Worm (Caenorhabditis elegans): ENCODE results near the gene F08F8.6.

ce11 chrIII:7298045-7298444 lies 45.4 kb upstream of the F08F8.6 start:
- TF ChIP-seq ama-1 (optimal IDR thresholded peaks at IDR 0.05) (no peak), pes-1 (GFP tag; IDR thresholded peaks at IDR 0.05) (no peak), aly-1 (tag; optimal IDR thresholded peaks at IDR 0.05) (no peak), scrt-1 (GFP tag; IDR thresholded peaks at IDR 0.05) (no peak), sea-1 (GFP tag; conservative IDR thresholded peaks at IDR 0.05) (no peak)

All from whole organism, early embryonic.